Worm (Caenorhabditis elegans): ENCODE results near the gene C13A2.6.

ce11 chrV:7269399-7269798 is at the start of gene C13A2.6:
- TF ChIP-seq ceh-13 (GFP tag; optimal IDR thresholded peaks at IDR 0.05) (no peak), flt-1 (GFP tag; IDR thresholded peaks at IDR 0.05) (no peak), ets-7 (tag; optimal IDR thresholded peaks at IDR 0.05) (no peak), ama-1 (optimal IDR thresholded peaks at IDR 0.05) (no peak)
